Fruit fly (Drosophila melanogaster) Kc167 (cell line): ENCODE results near the gene CG10616.

ENCODE experiments used
- Myc ChIP-seq: fragments of >200 bp; optimal IDR thresholded peaks from 2 replicates; lab custom pipeline; 2017; ENCODE audit warnings: missing external identifiers
- h ChIP-seq: fragments of >200 bp; optimal IDR thresholded peaks from 3 replicates; lab custom pipeline; 2018; ENCODE audit warnings: missing external identifiers

DNA sequence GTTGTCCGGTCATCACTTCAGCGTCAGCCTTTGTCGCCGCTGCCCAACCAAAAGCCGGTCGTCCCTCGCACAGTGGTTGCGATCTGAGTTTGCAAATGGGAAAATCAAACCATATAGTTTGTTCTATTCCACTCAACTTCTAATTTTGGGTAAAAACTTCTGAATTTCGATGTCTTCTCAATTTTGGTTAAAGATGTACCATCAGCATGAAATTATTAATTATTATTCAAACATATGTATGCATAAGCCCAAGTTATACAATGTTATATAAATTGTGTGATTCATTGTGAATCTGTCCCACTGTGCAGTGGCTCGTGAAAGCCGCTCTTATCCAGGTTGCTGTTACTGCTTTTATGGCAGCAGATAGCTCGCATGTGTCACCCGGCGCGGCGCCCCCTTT is 28.9 kb upstream of the CG10616 start:
- TF ChIP-seq Myc (lab: Kevin White, UChicago): no peak
- TF ChIP-seq h (lab: Kevin White, UChicago): no peak
